Worm (Caenorhabditis elegans): Measurements from ENCODE around the gene F59A6.13.

ce11 chrII:4975311-4975710 is 47.3 kb upstream of the F59A6.13 start:
- TF ChIP-seq W03F9.2 (tag; optimal IDR thresholded peaks at IDR 0.05) = no peak
- no peak for TF ChIP-seq him-1 (tag; optimal IDR thresholded peaks at IDR 0.05)
- TF ChIP-seq dao-5 (tag; optimal IDR thresholded peaks at IDR 0.05) = no peak

All from whole organism, L4/young adult.